Worm (Caenorhabditis elegans): Measurements from ENCODE around the gene F55G7.1.
A peak's percentile ranks its signal among the peaks of the same experiment; 100 is the strongest.

DNA sequence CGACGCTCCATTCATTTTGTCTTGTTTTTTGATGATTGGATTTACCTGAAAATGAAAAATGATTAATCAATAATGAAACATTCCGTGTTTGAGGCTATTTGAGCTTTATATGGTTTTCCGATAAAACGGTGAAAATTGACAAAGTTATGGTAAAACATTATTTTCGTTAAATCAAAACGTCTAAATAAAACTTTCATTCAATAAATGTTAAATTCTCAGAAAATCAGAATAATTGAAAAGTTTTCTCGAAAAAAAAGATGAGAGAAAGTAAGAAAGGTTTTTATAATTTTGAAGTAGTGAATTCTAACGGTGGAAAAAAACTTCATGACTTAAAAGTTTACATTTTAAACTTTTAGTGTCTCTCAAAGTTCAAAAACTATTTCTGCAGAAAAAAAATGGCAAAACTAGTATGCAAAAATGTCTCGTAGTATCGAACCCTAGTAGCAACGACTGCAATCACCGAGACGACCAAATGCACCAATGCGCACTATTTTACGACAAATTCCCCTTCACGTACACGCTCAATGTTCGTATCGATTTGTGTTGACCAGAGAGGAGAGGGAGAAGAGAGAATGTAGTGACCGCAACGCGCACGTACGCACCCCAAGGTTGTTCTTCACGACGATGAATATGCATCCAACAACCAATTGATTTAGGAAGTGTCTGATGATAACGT, 22.7 kb downstream of the F55G7.1 start, which contains the start of gene nfya-1:
- TF ChIP-seq flt-1 (GFP tag; IDR thresholded peaks at IDR 0.05) (no peak), tab-1 (GFP tag; IDR thresholded peaks at IDR 0.05) (no peak), T22C8.4 (GFP tag; IDR thresholded peaks at IDR 0.05) (peak; percentile 78)
